Worm (Caenorhabditis elegans) whole organism, young adult: ENCODE results near the gene syp-1.
"Not testable (repeated sequence)": the region's sequence is repeated elsewhere in the genome, so short reads cannot be mapped to it uniquely, and the experiment has no call there.

Experiments used
- B0019.2 ChIP-seq: fragments of 200-800 bp; sonication (Bioruptor generic); conservative IDR thresholded peaks from 2 replicates; pipeline ENCODE4 v1.3.6; 2022; ENCODE audit warnings: missing genetic modification reagents, missing genetic modification characterization, missing compliant biosample characterization
- C06A6.2 ChIP-seq: fragments of 200-800 bp; sonication (Bioruptor generic); conservative IDR thresholded peaks from 2 replicates; pipeline ENCODE4 v1.3.6; 2022; ENCODE audit warnings: missing genetic modification characterization, missing compliant biosample characterization
- D2030.7 ChIP-seq: fragments of 200-800 bp; sonication (Bioruptor generic); IDR thresholded peaks from 2 replicates; pipeline ENCODE4 v1.3.6; 2022; ENCODE audit warnings: missing genetic modification reagents, missing genetic modification characterization, missing compliant biosample characterization
- F33H1.4 ChIP-seq: fragments of 200-800 bp; sonication (Bioruptor generic); IDR thresholded peaks from 2 replicates; pipeline ENCODE4 v1.3.6; 2022; ENCODE audit warnings: missing genetic modification reagents, missing genetic modification characterization, missing compliant biosample characterization
- F49E8.2 ChIP-seq: sonication (generic microtip); optimal IDR thresholded peaks from 3 replicates; lab custom pipeline; 2017; ENCODE audit warnings: missing genetic modification characterization, mild to moderate bottlenecking, missing compliant biosample characterization, antibody characterized with exemption, moderate library complexity; ENCODE audit not compliant: insufficient read depth
- F55B11.4 ChIP-seq: sonication (generic microtip); optimal IDR thresholded peaks from 2 replicates; lab custom pipeline; 2016; ENCODE audit warnings: missing compliant biosample characterization, missing genetic modification characterization, borderline replicate concordance; ENCODE audit not compliant: insufficient read depth
- K11D2.4 ChIP-seq: fragments of 200-800 bp; sonication (Bioruptor generic); IDR thresholded peaks from 2 replicates; pipeline ENCODE4 v1.3.6; 2022; ENCODE audit warnings: missing genetic modification reagents, missing genetic modification characterization, missing compliant biosample characterization
- T07F8.4 ChIP-seq: sonication (generic microtip); optimal IDR thresholded peaks from 2 replicates; lab custom pipeline; 2016; ENCODE audit warnings: mild to moderate bottlenecking, missing genetic modification characterization, moderate library complexity, missing compliant biosample characterization
- Y53G8AR.9 ChIP-seq: fragments of 200-800 bp; sonication (Bioruptor generic); conservative IDR thresholded peaks from 2 replicates; pipeline ENCODE4 v1.3.6; 2022; ENCODE audit warnings: missing genetic modification reagents, missing genetic modification characterization, missing compliant biosample characterization
- Y56A3A.18 ChIP-seq: fragments of 200-800 bp; sonication (Bioruptor generic); IDR thresholded peaks from 2 replicates; pipeline ENCODE4 v1.3.6; 2022; ENCODE audit warnings: missing genetic modification reagents, missing genetic modification characterization, missing compliant biosample characterization
- cebp-1 ChIP-seq, 2 experiments: fragments of 200-800 bp in 1 of 2; sonication (Bioruptor generic) in 1 of 2; sonication (generic microtip) in 1 of 2; IDR thresholded peaks in 1 of 2; optimal IDR thresholded peaks in 1 of 2; 2 replicates each; pipeline versions ENCODE4 v1.3.6 to Lab custom; 2017 to 2022; ENCODE audit warnings: missing compliant biosample characterization in 2 of 2, missing genetic modification characterization in 2 of 2, mild to moderate bottlenecking in 1 of 2, missing genetic modification reagents in 1 of 2, moderate library complexity in 1 of 2
- cebp-2 ChIP-seq: fragments of 200-800 bp; sonication (Bioruptor generic); IDR thresholded peaks from 2 replicates; pipeline ENCODE4 v1.3.6; 2022; ENCODE audit warnings: missing genetic modification characterization, missing compliant biosample characterization
- ceh-79 ChIP-seq: sonication (generic microtip); optimal IDR thresholded peaks from 2 replicates; lab custom pipeline; 2017; ENCODE audit warnings: mild to moderate bottlenecking, missing genetic modification characterization, missing compliant biosample characterization
- dox-1 ChIP-seq: fragments of 200-800 bp; sonication (Bioruptor generic); IDR thresholded peaks from 2 replicates; pipeline ENCODE4 v1.3.6; 2022; ENCODE audit warnings: missing genetic modification reagents, missing genetic modification characterization, missing compliant biosample characterization
- dpff-1 ChIP-seq: sonication (generic microtip); optimal IDR thresholded peaks from 2 replicates; lab custom pipeline; 2017; ENCODE audit warnings: mild to moderate bottlenecking, missing genetic modification characterization, missing compliant biosample characterization
- dpl-1 ChIP-seq: fragments of 150-350 bp; optimal IDR thresholded peaks from 2 replicates; lab custom pipeline; 2014; ENCODE audit warnings: missing biosample characterization, missing genetic modification reagents, missing genetic modification characterization
- efl-1 ChIP-seq: fragments of 150-350 bp; optimal IDR thresholded peaks from 2 replicates; lab custom pipeline; 2014; ENCODE audit warnings: missing biosample characterization, missing genetic modification reagents, missing genetic modification characterization
- ets-4 ChIP-seq: fragments of 200-800 bp; sonication (Bioruptor generic); optimal IDR thresholded peaks from 2 replicates; lab custom pipeline; 2018; ENCODE audit warnings: mild to moderate bottlenecking, missing genetic modification characterization, missing compliant biosample characterization
- fkh-3 ChIP-seq: sonication (generic microtip); optimal IDR thresholded peaks from 2 replicates; lab custom pipeline; 2016; ENCODE audit warnings: mild to moderate bottlenecking, missing genetic modification characterization, missing compliant biosample characterization
- him-1 ChIP-seq: sonication (generic microtip); optimal IDR thresholded peaks from 2 replicates; lab custom pipeline; 2016; ENCODE audit warnings: missing genotype, missing genetic modification reagents, missing genetic modification characterization, missing compliant biosample characterization
- hlh-12 ChIP-seq: sonication (generic microtip); optimal IDR thresholded peaks from 2 replicates; lab custom pipeline; 2016; ENCODE audit warnings: missing genetic modification characterization, missing compliant biosample characterization
- hlh-26 ChIP-seq: fragments of 200-800 bp; sonication (Bioruptor generic); conservative IDR thresholded peaks from 2 replicates; pipeline ENCODE4 v1.3.6; 2022; ENCODE audit warnings: missing genetic modification reagents, missing genetic modification characterization, missing compliant biosample characterization
- hmg-1.2 ChIP-seq: fragments of 200-800 bp; sonication (Bioruptor generic); IDR thresholded peaks from 2 replicates; pipeline ENCODE4 v1.3.6; 2022; ENCODE audit warnings: missing genetic modification reagents, missing genetic modification characterization, missing compliant biosample characterization
- hrde-1 ChIP-seq: sonication (generic microtip); optimal IDR thresholded peaks from 2 replicates; lab custom pipeline; 2016; ENCODE audit warnings: missing genetic modification characterization, mild to moderate bottlenecking, missing compliant biosample characterization, moderate library complexity, missing genotype, missing genetic modification reagents, borderline replicate concordance
- let-526 ChIP-seq: fragments of 200-800 bp; sonication (Bioruptor generic); IDR thresholded peaks from 2 replicates; pipeline ENCODE4 v1.3.6; 2022; ENCODE audit warnings: missing genetic modification reagents, missing genetic modification characterization, missing compliant biosample characterization
- madf-10 ChIP-seq: sonication (generic microtip); optimal IDR thresholded peaks from 2 replicates; lab custom pipeline; 2016; ENCODE audit warnings: mild to moderate bottlenecking, missing genetic modification characterization, missing compliant biosample characterization
- mxl-1 ChIP-seq: sonication (generic microtip); optimal IDR thresholded peaks from 2 replicates; lab custom pipeline; 2016; ENCODE audit warnings: missing genetic modification characterization, missing compliant biosample characterization
- nfyb-1 ChIP-seq: fragments of 200-800 bp; sonication (Bioruptor generic); IDR thresholded peaks from 2 replicates; pipeline ENCODE4 v1.3.6; 2022; ENCODE audit warnings: missing genetic modification reagents, missing genetic modification characterization, missing compliant biosample characterization
- nhr-80 ChIP-seq: sonication (generic microtip); optimal IDR thresholded peaks from 2 replicates; lab custom pipeline; 2016; ENCODE audit warnings: missing genetic modification characterization, missing compliant biosample characterization
- nhr-90 ChIP-seq: sonication (generic microtip); optimal IDR thresholded peaks from 2 replicates; lab custom pipeline; 2016; ENCODE audit warnings: missing genotype, mild to moderate bottlenecking, missing genetic modification characterization, missing compliant biosample characterization
- pbrm-1 ChIP-seq: fragments of 200-800 bp; sonication (Bioruptor generic); IDR thresholded peaks from 2 replicates; pipeline ENCODE4 v1.3.6; 2022; ENCODE audit warnings: missing genetic modification reagents, missing genetic modification characterization, missing compliant biosample characterization
- rpc-1 ChIP-seq, 2 experiments: fragments of 150-350 bp in 1 of 2; sonication (generic microtip) in 1 of 2; optimal IDR thresholded peaks; 2 replicates each; lab custom pipeline; 2014 to 2018; ENCODE audit warnings: missing biosample characterization in 1 of 2, missing genetic modification characterization in 1 of 2, missing genetic modification reagents in 1 of 2, missing genotype in 1 of 2
- tbp1 ChIP-seq: fragments of 200-800 bp; sonication (Bioruptor generic); optimal IDR thresholded peaks from 2 replicates; lab custom pipeline; 2018; ENCODE audit warnings: mild to moderate bottlenecking, missing genetic modification characterization, missing compliant biosample characterization
- xnd-1 ChIP-seq: sonication (generic microtip); optimal IDR thresholded peaks from 2 replicates; lab custom pipeline; 2016; ENCODE audit warnings: missing genotype, missing genetic modification reagents, missing genetic modification characterization, missing compliant biosample characterization
- ztf-18 ChIP-seq: sonication (generic microtip); optimal IDR thresholded peaks from 2 replicates; lab custom pipeline; 2016; ENCODE audit warnings: missing genotype, mild to moderate bottlenecking, missing genetic modification characterization, missing compliant biosample characterization
- ztf-28 ChIP-seq: fragments of 200-800 bp; sonication (Bioruptor generic); IDR thresholded peaks from 2 replicates; pipeline ENCODE4 v1.3.6; 2022; ENCODE audit warnings: missing genetic modification reagents, missing genetic modification characterization, missing compliant biosample characterization
- ztf-3 ChIP-seq: fragments of 200-800 bp; sonication (Bioruptor generic); optimal IDR thresholded peaks from 2 replicates; lab custom pipeline; 2018; ENCODE audit warnings: mild to moderate bottlenecking, missing genetic modification characterization, missing compliant biosample characterization
- ztf-6 ChIP-seq: fragments of 200-800 bp; sonication (Bioruptor generic); IDR thresholded peaks from 2 replicates; pipeline ENCODE4 v1.3.6; 2022; ENCODE audit warnings: missing genetic modification reagents, missing genetic modification characterization, missing compliant biosample characterization

The syp-1 gene

DNA sequence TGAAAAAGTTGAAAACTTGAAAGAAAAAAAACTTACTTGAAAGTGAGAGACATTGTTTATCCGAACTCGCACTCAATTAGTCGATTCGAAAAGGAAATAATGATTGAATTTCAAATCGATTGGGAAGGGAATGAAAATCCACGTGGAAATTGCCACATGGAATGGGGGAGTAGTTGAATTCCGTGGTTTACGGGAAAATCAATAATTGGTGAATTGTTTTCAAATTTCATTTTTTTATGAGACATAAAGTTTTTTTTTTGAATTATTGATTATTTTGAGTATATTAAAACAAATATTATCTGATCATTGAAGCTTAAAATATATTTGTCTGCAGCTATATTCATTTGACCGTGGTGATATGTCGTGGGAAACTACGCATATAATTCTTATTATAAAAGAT, 26.2 kb upstream of the syp-1 start, which contains the start of gene F13A7.1:
Gene F13A7.1, minus strand, starts transcription at position 101 of the 400 bp plus-strand sequence.
- TF ChIP-seq F55B11.4 (tag; lab: Kevin White, UChicago) = no peak
- no peak for TF ChIP-seq hmg-1.2 (GFP tag; lab: Robert Waterston, UW)
- no peak for TF ChIP-seq ztf-18
- TF ChIP-seq K11D2.4 (GFP tag; lab: Robert Waterston, UW) = no peak
- TF ChIP-seq, all 124 proteins: peak for 0

DNA sequence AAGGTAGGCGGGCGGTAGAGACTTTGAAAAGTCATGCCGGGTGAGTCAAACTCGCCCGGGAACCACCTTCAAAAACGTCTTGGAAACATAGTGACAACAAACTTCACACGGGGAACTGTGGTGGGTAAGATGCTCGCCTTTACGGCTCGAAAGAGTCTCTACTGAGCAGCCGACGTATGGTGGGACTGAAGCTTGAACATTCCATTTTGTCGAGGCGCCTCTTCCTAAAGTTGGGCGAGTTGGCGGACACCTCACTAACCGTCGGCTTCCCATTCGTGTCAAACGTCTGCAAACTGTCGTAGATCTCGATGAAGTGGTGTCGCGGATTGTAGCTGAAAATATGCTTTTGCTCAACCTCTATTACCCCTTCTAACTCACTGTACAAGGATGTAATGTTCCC, 21.1 kb upstream of the syp-1 start:
- TF ChIP-seq B0019.2 (GFP tag; lab: Robert Waterston, UW) (no peak), madf-10 (tag; lab: Kevin White, UChicago) (no peak), dpl-1 (GFP tag; lab: Kevin White, UChicago) (no peak), tbp1 (GFP tag; lab: Kevin White, UChicago) (no peak), C06A6.2 (GFP tag; lab: Robert Waterston, UW) (no peak), hmg-1.2 (GFP tag; lab: Robert Waterston, UW) (no peak)

DNA sequence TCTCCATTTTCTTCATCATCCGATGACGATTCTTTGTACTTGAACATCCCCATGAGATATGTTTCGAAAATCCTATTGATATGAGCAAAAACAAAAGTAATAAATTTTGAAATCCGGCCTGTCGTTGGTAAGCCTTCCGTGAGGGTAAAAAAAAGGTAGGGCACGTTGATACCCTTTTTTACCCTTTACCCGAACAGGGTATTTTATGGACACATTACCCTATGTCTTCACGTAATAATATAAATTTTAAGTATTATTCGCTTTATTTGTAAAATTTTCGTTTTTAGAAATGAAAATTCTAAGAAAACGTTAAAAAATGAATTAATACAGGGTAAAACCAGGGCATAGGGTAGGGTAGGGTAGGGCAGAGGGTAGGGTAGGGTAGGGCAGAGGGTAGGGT, 20.3 kb upstream of the syp-1 start, which contains the start of gene F13A7.7:
Gene F13A7.7, minus strand, starts transcription at position 101 of the 400 bp plus-strand sequence.
- TF ChIP-seq nhr-90; pbrm-1; F33H1.4 (GFP tag; lab: Robert Waterston, UW): not testable (repeated sequence)

DNA sequence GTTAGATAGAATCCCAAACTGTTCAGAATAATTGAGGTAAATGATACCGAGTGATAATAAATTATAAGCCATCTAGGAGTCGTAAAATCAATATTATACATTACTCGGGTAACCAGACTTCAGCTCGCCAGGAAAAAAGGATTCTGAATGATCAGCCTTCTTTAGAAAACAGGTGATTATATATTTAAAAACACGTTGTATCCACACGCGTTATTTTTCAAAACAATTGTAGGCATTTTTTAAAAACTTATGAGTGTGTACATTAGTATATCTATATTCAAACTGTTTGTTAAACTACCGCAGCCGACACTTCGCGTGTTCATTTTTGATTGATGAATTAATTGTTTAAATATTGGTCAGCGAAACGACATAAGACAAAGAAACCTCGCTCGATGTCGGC, 15.8 kb upstream of the syp-1 start, which contains the start of gene sri-65:
Gene sri-65, minus strand, starts transcription at position 101 of the 400 bp plus-strand sequence.
- no peak for TF ChIP-seq D2030.7 (GFP tag; lab: Robert Waterston, UW)
- no peak for TF ChIP-seq nhr-80 (tag; lab: Kevin White, UChicago)
- no peak for TF ChIP-seq dpff-1 (tag; lab: Kevin White, UChicago)
- no peak for TF ChIP-seq him-1 (tag; lab: Kevin White, UChicago)
- no peak for TF ChIP-seq fkh-3
- no peak for TF ChIP-seq efl-1
- no peak for TF ChIP-seq cebp-2 (GFP tag; lab: Robert Waterston, UW)
- TF ChIP-seq hrde-1 (tag; lab: Kevin White, UChicago) = no peak
- TF ChIP-seq dox-1 (GFP tag; lab: Robert Waterston, UW) = no peak
- TF ChIP-seq hlh-26 (GFP tag; lab: Robert Waterston, UW) = no peak
- no peak for TF ChIP-seq rpc-1 (optimal IDR thresholded peaks at IDR 0.05; lab: Kevin White, UChicago)
- TF ChIP-seq rpc-1 (tag; optimal IDR thresholded peaks at IDR 0.05; lab: Kevin White, UChicago) = no peak
- TF ChIP-seq dpl-1 (GFP tag; lab: Kevin White, UChicago) = no peak
- no peak for TF ChIP-seq nfyb-1 (GFP tag; lab: Robert Waterston, UW)
- TF ChIP-seq ceh-79 (tag; lab: Kevin White, UChicago) = no peak
- TF ChIP-seq ztf-28 = no peak
- no peak for TF ChIP-seq T07F8.4
- no peak for TF ChIP-seq Y53G8AR.9 (GFP tag; lab: Robert Waterston, UW)

DNA sequence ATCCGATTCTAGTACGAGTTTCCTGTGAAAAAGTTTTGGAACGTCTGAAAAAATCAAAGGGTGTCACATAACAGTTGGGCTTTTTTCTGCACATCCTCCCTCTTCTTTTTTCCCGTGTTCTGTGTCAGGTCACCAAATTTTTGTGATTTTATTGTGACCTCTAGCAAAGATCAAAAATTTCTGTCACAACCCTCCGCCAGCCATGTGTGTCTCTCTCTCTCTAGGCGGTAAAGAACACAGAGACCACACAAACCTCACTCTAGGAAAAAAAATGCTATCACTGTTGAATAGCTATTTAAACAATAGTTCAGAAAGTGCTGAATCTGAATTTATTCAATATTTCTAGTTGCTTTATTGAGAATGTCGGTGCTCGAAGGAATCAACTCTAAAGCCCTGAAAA, 13.4 kb upstream of the syp-1 start, which contains the start of gene gst-44:
Gene gst-44, plus strand, starts transcription at position 237 of the 400 bp plus-strand sequence.
- TF ChIP-seq let-526 (GFP tag; lab: Robert Waterston, UW) = no peak
- TF ChIP-seq nhr-80 (tag; lab: Kevin White, UChicago) = peak; percentile 62

DNA sequence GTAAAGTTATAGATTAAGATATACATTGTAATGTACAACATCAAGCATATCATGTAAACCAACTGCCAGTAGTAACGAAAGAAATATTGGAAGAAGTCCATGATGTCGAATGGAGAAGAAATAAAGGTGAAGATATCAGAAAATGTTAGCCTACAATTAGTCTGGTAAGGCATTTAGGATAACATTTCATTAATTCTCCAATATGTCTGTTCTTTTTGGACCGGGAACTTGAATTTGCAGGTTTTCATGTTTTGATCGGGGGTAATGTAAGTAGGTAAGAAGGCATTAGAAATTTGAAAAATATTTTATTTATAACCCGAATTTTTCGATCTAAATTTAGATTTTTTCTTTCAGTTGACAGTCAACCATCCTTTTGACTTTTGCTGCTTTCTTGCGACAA, 10.3 kb upstream of the syp-1 start, which contains the start of gene srd-63:
Gene srd-63, minus strand, starts transcription at position 101 of the 400 bp plus-strand sequence.
- TF ChIP-seq ztf-3 (GFP tag; lab: Kevin White, UChicago) (no peak), let-526 (GFP tag; lab: Robert Waterston, UW) (no peak), F49E8.2 (tag; lab: Kevin White, UChicago) (no peak), cebp-1 (GFP tag; IDR thresholded peaks at IDR 0.05; lab: Robert Waterston, UW) (no peak), cebp-1 (tag; optimal IDR thresholded peaks at IDR 0.05; lab: Kevin White, UChicago) (no peak), Y56A3A.18 (GFP tag; lab: Robert Waterston, UW) (no peak), ztf-6 (GFP tag; lab: Robert Waterston, UW) (no peak), ets-4 (GFP tag; lab: Kevin White, UChicago) (no peak), xnd-1 (tag; lab: Kevin White, UChicago) (no peak), mxl-1 (tag; lab: Kevin White, UChicago) (no peak), hlh-12 (no peak), pbrm-1 (no peak)
